Fruit fly (Drosophila melanogaster): ENCODE results near the gene Spt20.

The Spt20 gene

DNA sequence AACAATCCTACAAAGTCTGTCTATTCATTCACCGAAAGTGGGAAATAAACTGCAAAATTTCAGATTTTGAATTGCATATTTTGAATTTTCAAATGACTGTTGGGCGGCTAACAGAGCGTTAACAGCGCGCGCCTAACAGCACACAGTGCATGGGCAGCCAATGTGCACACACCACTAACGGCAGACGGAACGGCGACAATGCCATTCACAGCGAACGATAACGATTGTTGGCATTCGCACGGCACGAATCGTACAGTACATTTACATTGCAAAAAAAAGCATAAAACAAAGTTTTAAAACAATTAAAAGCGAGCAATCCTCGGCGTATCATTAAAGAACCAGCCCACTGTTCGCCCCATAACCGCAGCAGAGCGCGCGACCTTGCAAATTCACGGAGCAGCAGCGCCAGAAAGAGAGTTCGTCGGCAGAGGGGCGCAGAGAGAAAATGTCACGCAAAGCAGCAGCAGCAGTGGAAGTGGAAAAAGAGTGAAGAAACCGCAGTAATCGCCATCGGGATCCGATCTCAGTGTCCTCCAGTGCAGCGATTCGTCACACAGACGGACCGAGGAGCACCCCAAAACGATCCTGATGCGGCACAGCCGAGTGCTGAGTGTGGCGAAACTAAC lies at the start of gene Spt20:
Gene Spt20 (plus strand): TSS at position 224 of the 626 bp plus-strand sequence.
- TF ChIP-seq EcR (GFP tag; optimal IDR thresholded peaks at IDR 0.05) (no peak), fd96Ca (GFP tag; IDR thresholded peaks at IDR 0.05) (no peak), gl (tag; optimal IDR thresholded peaks at IDR 0.05) (no peak), CG32121 (GFP tag; IDR thresholded peaks at IDR 0.05) (no peak), CG8301 (tag; optimal IDR thresholded peaks at IDR 0.05) (no peak), CG9948 (tag; optimal IDR thresholded peaks at IDR 0.05) (no peak), CG10348 (GFP tag; IDR thresholded peaks at IDR 0.05) (no peak), CG4496 (GFP tag; IDR thresholded peaks at IDR 0.05) (no peak), CG15710 (tag; optimal IDR thresholded peaks at IDR 0.05) (no peak), Pif1A (GFP tag; optimal IDR thresholded peaks at IDR 0.05) (no peak), Ets98B (GFP tag; IDR thresholded peaks at IDR 0.05) (no peak), CG12605 (GFP tag; IDR thresholded peaks at IDR 0.05) (no peak)

DNA sequence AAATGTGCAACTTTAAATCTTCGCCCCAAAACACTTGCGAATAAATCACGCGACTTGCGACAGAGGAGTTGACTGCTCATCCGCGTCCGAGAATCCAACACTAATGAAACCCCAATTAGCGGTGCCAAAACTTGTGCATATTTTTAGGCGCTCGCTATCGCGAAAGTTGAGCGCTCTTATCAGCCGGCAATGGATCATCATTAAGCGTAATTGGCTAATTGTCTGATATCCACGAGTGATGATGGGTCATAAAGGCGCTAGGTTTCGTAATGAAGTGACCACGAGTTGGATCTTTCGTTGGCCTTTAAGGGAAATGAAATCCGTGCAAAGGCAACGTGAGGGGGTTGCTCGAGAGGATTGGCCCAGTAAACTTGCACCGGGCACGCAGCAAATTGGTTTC lies 47.8 kb upstream of the Spt20 start:
- TF ChIP-seq EcR (GFP tag; optimal IDR thresholded peaks at IDR 0.05) (no peak), gl (tag; optimal IDR thresholded peaks at IDR 0.05) (no peak), D1 (tag; optimal IDR thresholded peaks at IDR 0.05) (no peak), Pif1B (GFP tag; optimal IDR thresholded peaks at IDR 0.05) (no peak), CG12605 (GFP tag; IDR thresholded peaks at IDR 0.05) (no peak)

DNA sequence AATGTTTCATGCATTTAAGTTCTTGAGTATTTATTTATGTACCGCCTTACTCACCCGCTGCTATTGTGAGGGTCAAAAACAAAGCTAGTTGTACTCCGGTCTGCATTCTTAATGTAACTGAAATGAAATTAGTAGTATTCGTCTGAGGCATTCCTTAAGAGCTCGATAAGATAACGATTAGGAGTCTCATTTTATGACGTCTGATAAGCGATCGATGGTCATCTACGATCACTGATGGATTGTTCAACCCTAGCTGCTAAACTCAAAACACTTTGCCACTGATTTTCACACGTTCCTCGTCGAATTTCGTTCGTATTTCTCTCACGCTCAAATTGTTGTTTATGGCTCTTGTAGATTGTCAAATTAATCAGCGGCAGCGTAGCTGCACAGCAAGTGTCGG lies 45.4 kb upstream of the Spt20 start, which contains the start of gene CG10116:
Gene CG10116 (minus strand): TSS at position 106 of the 400 bp plus-strand sequence.
- TF ChIP-seq CG17806 (tag; optimal IDR thresholded peaks at IDR 0.05) (no peak), CG8159 (tag; optimal IDR thresholded peaks at IDR 0.05) (no peak), fd96Ca (GFP tag; IDR thresholded peaks at IDR 0.05) (no peak), CG14655 (GFP tag; optimal IDR thresholded peaks at IDR 0.05) (no peak), Ets98B (GFP tag; IDR thresholded peaks at IDR 0.05) (no peak), CG4496 (GFP tag; IDR thresholded peaks at IDR 0.05) (no peak), CG9948 (tag; optimal IDR thresholded peaks at IDR 0.05) (no peak), EcR (GFP tag; optimal IDR thresholded peaks at IDR 0.05) (no peak), CG34367 (tag; optimal IDR thresholded peaks at IDR 0.05) (no peak)

DNA sequence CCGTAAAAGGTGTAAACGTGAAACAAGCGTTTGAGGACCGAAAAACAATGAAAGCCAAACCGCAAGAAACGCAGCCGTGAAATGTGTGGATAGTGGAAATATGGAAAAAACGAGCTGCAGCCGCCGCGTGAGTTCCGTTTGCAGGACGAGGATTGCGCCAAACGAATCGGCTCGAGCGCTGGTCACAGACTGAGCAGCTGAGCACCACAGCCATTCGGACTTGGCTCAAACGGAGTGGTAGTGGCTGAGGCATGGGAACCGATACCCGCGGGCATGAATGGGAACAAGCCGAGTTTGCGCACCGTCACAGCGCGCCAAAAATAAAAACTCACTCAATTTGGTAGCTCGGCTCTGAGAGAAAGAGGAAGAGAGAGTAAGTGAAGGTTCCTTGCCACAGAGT lies 27.9 kb upstream of the Spt20 start, which contains the start of gene CG10089:
Gene CG10089 (minus strand): TSS at position 181 of the 400 bp plus-strand sequence.
- TF ChIP-seq fd96Ca (GFP tag; IDR thresholded peaks at IDR 0.05) (no peak), CG4496 (GFP tag; IDR thresholded peaks at IDR 0.05) (no peak), gl (tag; optimal IDR thresholded peaks at IDR 0.05) (no peak), CG32121 (GFP tag; IDR thresholded peaks at IDR 0.05) (no peak), EcR (GFP tag; optimal IDR thresholded peaks at IDR 0.05) (no peak), CG8301 (tag; optimal IDR thresholded peaks at IDR 0.05) (no peak), CG34367 (tag; optimal IDR thresholded peaks at IDR 0.05) (no peak)

DNA sequence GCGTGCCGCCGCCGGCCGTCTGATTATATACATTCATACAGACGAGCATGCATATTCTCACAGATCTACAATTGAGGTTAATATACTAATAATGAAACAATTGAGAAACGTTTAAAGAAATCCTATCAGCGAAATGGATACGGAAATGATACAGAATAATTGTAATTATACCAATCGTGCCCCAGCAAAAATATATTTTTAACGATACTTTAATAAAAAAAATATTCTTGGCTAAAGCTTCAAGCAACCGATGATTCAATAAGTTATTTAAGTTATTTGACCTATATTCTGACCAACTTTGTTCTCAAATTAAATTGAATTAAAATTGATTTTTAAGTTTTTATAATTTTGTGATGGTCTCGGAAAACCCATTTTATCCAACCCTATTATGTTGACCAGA lies 26.4 kb upstream of the Spt20 start:
- TF ChIP-seq CG10348 (GFP tag; IDR thresholded peaks at IDR 0.05) (no peak), CG8301 (tag; optimal IDR thresholded peaks at IDR 0.05) (peak; percentile 15), CG12605 (GFP tag; IDR thresholded peaks at IDR 0.05) (peak; percentile 18; the same call in 1 of the 2 replicates)

DNA sequence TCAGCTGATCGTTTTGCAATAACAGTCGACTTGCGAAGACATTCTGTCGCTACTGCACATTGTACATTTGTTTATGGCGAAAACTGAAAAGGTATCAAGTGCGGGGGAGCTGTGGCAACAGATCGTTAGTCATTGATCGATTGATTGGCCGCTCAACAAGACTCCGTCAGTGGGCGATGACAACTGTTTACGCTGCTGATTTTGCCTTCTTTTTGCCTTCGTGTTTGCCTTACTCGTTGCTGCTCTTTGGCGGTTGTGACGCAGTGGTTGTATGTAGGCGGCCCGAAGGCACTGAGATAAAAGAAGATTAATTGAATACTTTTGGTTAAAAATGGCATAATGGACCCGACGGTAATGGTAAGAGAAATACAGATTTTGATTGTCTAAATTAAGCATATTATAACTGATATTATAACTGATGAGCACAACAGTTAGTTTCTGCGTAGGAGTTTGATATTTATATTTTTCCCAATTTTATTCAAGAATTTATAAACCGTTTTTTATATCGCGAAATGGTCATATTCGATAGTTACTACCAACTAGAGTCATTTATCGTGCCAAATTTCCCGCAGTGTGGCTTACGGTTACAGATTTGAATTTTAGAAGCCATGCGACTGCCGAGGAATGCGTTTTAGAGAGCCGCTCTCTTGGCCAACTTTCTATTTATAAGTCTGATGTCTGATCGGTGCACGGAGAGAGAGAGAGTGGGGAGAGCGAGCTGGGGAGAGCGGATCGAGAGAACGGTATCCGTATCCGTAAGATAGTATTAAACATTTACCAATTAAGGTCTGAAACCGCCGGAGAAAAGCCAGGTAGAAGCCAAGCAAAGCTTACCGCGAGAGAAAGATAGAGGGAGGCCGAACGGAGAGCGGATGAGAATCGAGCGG lies 25.7 kb upstream of the Spt20 start:
- TF ChIP-seq CG13204 (GFP tag; optimal IDR thresholded peaks at IDR 0.05) (peak; percentile 60), CG14655 (GFP tag; optimal IDR thresholded peaks at IDR 0.05) (peak; percentile 97), CG12605 (GFP tag; IDR thresholded peaks at IDR 0.05) (peak; percentile 75), rn (GFP tag; IDR thresholded peaks at IDR 0.05) (peak; percentile 87), CG8159 (tag; optimal IDR thresholded peaks at IDR 0.05) (peak; percentile 90), CG10348 (GFP tag; IDR thresholded peaks at IDR 0.05) (peak; percentile 71), Ets98B (GFP tag; IDR thresholded peaks at IDR 0.05) (peak; percentile 90), Snoo (tag; optimal IDR thresholded peaks at IDR 0.05) (peak; percentile 79), CG9948 (tag; optimal IDR thresholded peaks at IDR 0.05) (peak; percentile 95), fd96Ca (GFP tag; IDR thresholded peaks at IDR 0.05) (peak; percentile 86), D1 (tag; optimal IDR thresholded peaks at IDR 0.05) (peak; percentile 92), EcR (GFP tag; optimal IDR thresholded peaks at IDR 0.05) (no peak), CG17806 (tag; optimal IDR thresholded peaks at IDR 0.05) (peak; percentile 89), Pif1B (GFP tag; optimal IDR thresholded peaks at IDR 0.05) (peak; percentile 81), CG15710 (tag; optimal IDR thresholded peaks at IDR 0.05) (peak; percentile 93), gl (tag; optimal IDR thresholded peaks at IDR 0.05) (peak; percentile 72), CG34367 (tag; optimal IDR thresholded peaks at IDR 0.05) (peak; percentile 91), CG8301 (tag; optimal IDR thresholded peaks at IDR 0.05) (peak; percentile 97), Pif1A (GFP tag; optimal IDR thresholded peaks at IDR 0.05) (peak; percentile 88), CG32121 (GFP tag; IDR thresholded peaks at IDR 0.05) (peak; percentile 94), CG4496 (GFP tag; IDR thresholded peaks at IDR 0.05) (peak; percentile 88)
